Worm (Caenorhabditis elegans): Measurements from ENCODE around the gene C32D5.7.

- TF ChIP-seq pha-4 (tag; optimal IDR thresholded peaks at IDR 0.05) (no peak), nhr-28 (tag; optimal IDR thresholded peaks at IDR 0.05) (no peak), fos-1 (tag; optimal IDR thresholded peaks at IDR 0.05) (no peak), R02D3.7 (tag; optimal IDR thresholded peaks at IDR 0.05) (no peak), tbx-2 (tag; optimal IDR thresholded peaks at IDR 0.05) (no peak), nhr-237 (tag; optimal IDR thresholded peaks at IDR 0.05) (no peak), unc-39 (tag; optimal IDR thresholded peaks at IDR 0.05) (no peak), nhr-11 (tag; optimal IDR thresholded peaks at IDR 0.05) (no peak), egl-27 (tag; optimal IDR thresholded peaks at IDR 0.05) (no peak), nhr-12 (tag; optimal IDR thresholded peaks at IDR 0.05) (no peak)
These were observed 33.5 kb upstream of the C32D5.7 start for ce11 chrII:6373361-6373760.

Measured in whole organism, L3 larva.